Fruit fly (Drosophila melanogaster) whole organism, pupa: Measurements from ENCODE around the gene CG4972.

ENCODE experiments used
- CG10348 ChIP-seq: fragments of 200-800 bp; sonication (Bioruptor generic); IDR thresholded peaks from 2 replicates; pipeline ENCODE4 v1.3.6; 2022; ENCODE audit warnings: missing biosample characterization, missing genetic modification characterization
- CG12605 ChIP-seq: fragments of 200-800 bp; sonication (Bioruptor generic); IDR thresholded peaks from 2 replicates; pipeline ENCODE4 v1.3.6; 2022; ENCODE audit warnings: missing biosample characterization, missing genetic modification characterization
- CG13204 ChIP-seq: fragments of 200-800 bp; sonication (Bioruptor generic); optimal IDR thresholded peaks from 2 replicates; lab custom pipeline; 2018; ENCODE audit warnings: missing biosample characterization, mild to moderate bottlenecking, missing genetic modification characterization, moderate library complexity
- CG14655 ChIP-seq: fragments of 200-800 bp; sonication (Bioruptor generic); optimal IDR thresholded peaks from 3 replicates; lab custom pipeline; 2017; ENCODE audit warnings: mild to moderate bottlenecking, missing biosample characterization, missing genetic modification reagents, missing genetic modification characterization
- CG15710 ChIP-seq: fragments of 200-800 bp; sonication (Bioruptor generic); optimal IDR thresholded peaks from 2 replicates; lab custom pipeline; 2018; ENCODE audit warnings: missing biosample characterization, mild to moderate bottlenecking, missing genetic modification characterization, moderate library complexity
- CG17806 ChIP-seq: fragments of 200-800 bp; sonication (Bioruptor generic); optimal IDR thresholded peaks from 2 replicates; lab custom pipeline; 2018; ENCODE audit warnings: missing biosample characterization, mild to moderate bottlenecking, missing genetic modification characterization, moderate library complexity
- CG32121 ChIP-seq: fragments of 200-800 bp; sonication (Bioruptor generic); IDR thresholded peaks from 2 replicates; pipeline ENCODE4 v1.3.6; 2022; ENCODE audit warnings: missing biosample characterization, missing genetic modification characterization
- CG34367 ChIP-seq: fragments of 200-800 bp; sonication (Bioruptor generic); optimal IDR thresholded peaks from 2 replicates; lab custom pipeline; 2018; ENCODE audit warnings: missing biosample characterization, mild to moderate bottlenecking, missing genetic modification characterization
- CG4496 ChIP-seq: fragments of 200-800 bp; sonication (Bioruptor generic); IDR thresholded peaks from 3 replicates; pipeline ENCODE4 v1.3.6; 2022; ENCODE audit warnings: missing biosample characterization, missing genetic modification characterization
- CG8159 ChIP-seq: fragments of 200-800 bp; sonication (Bioruptor generic); optimal IDR thresholded peaks from 3 replicates; lab custom pipeline; 2018; ENCODE audit warnings: missing biosample characterization, mild to moderate bottlenecking, missing genetic modification characterization, moderate library complexity
- CG8301 ChIP-seq: fragments of 200-800 bp; sonication (Bioruptor generic); optimal IDR thresholded peaks from 2 replicates; lab custom pipeline; 2018; ENCODE audit warnings: missing biosample characterization, mild to moderate bottlenecking, missing genetic modification characterization
- D1 ChIP-seq: fragments of 200-800 bp; sonication (Bioruptor generic); optimal IDR thresholded peaks from 2 replicates; lab custom pipeline; 2018; ENCODE audit warnings: missing biosample characterization, mild to moderate bottlenecking, missing genetic modification characterization, moderate library complexity
- EcR ChIP-seq: fragments of 200-800 bp; sonication (Bioruptor generic); optimal IDR thresholded peaks from 3 replicates; lab custom pipeline; 2019; ENCODE audit warnings: missing biosample characterization, missing genetic modification characterization, mild to moderate bottlenecking, moderate library complexity, missing genetic modification reagents
- Ets98B ChIP-seq: fragments of 200-800 bp; sonication (Bioruptor generic); IDR thresholded peaks from 2 replicates; pipeline ENCODE4 v1.3.6; 2022; ENCODE audit warnings: missing biosample characterization, missing genetic modification characterization
- Pif1A ChIP-seq: fragments of 200-800 bp; sonication (Bioruptor generic); optimal IDR thresholded peaks from 3 replicates; lab custom pipeline; 2016; ENCODE audit warnings: missing biosample characterization, missing genetic modification characterization
- Pif1B ChIP-seq: fragments of 200-800 bp; sonication (Bioruptor generic); optimal IDR thresholded peaks from 3 replicates; lab custom pipeline; 2016; ENCODE audit warnings: missing biosample characterization, missing genetic modification characterization
- Snoo ChIP-seq: fragments of 200-800 bp; sonication (Bioruptor generic); optimal IDR thresholded peaks from 3 replicates; lab custom pipeline; 2017; ENCODE audit warnings: missing biosample characterization, mild to moderate bottlenecking, missing genetic modification characterization, inconsistent platforms
- fd96Ca ChIP-seq: fragments of 200-800 bp; sonication (Bioruptor generic); IDR thresholded peaks from 3 replicates; pipeline ENCODE4 v1.3.6; 2022; ENCODE audit warnings: missing biosample characterization, missing genetic modification characterization
- gl ChIP-seq: fragments of 200-800 bp; sonication (Bioruptor generic); optimal IDR thresholded peaks from 2 replicates; lab custom pipeline; 2018; ENCODE audit warnings: missing biosample characterization, mild to moderate bottlenecking, missing genetic modification characterization
- rn ChIP-seq: fragments of 200-800 bp; sonication (Bioruptor generic); IDR thresholded peaks from 2 replicates; pipeline ENCODE4 v1.3.6; 2022; ENCODE audit warnings: missing biosample characterization, missing genetic modification characterization

Gene CG4972

dm6 chr2L:10322176-10322575 is 7.6 kb downstream of the CG4972 start, which contains the start of gene CG4995:
Gene CG4995 (plus strand): TSS chr2L:10322476.
- TF ChIP-seq Snoo (tag; lab: Kevin White, UChicago): no peak
- TF ChIP-seq D1: no peak
- TF ChIP-seq CG4496 (GFP tag; lab: Robert Waterston, UW): no peak
- TF ChIP-seq CG8301 (tag; lab: Kevin White, UChicago): no peak
- TF ChIP-seq CG34367 (tag; lab: Kevin White, UChicago): no peak
- no peak for TF ChIP-seq CG12605 (GFP tag; lab: Robert Waterston, UW)
- no peak for TF ChIP-seq CG15710 (tag; lab: Kevin White, UChicago)
- no peak for TF ChIP-seq CG14655 (GFP tag; lab: Kevin White, UChicago)
- TF ChIP-seq, all 21 proteins: peak for 0

dm6 chr2L:10322773-10323487 is 8.3 kb downstream of the CG4972 start, which contains the start of gene CG5381:
Gene CG5381 (minus strand): TSS chr2L:10323102.
- TF ChIP-seq CG8301 (tag; lab: Kevin White, UChicago): no peak
- TF ChIP-seq CG8159 (tag; lab: Kevin White, UChicago): no peak
- no peak for TF ChIP-seq CG32121 (GFP tag; lab: Robert Waterston, UW)
- no peak for TF ChIP-seq Snoo (tag; lab: Kevin White, UChicago)
- TF ChIP-seq Pif1B (GFP tag; lab: Kevin White, UChicago): no peak
- no peak for TF ChIP-seq CG34367 (tag; lab: Kevin White, UChicago)

dm6 chr2L:10327790-10328189 is 13.2 kb downstream of the CG4972 start, which contains the start of gene RnrL:
Gene RnrL (minus strand): TSS chr2L:10327943.
- no peak for TF ChIP-seq CG34367 (tag; lab: Kevin White, UChicago)
- TF ChIP-seq CG13204 (GFP tag; lab: Kevin White, UChicago): no peak
- no peak for TF ChIP-seq Pif1B (GFP tag; lab: Kevin White, UChicago)
- TF ChIP-seq CG15710 (tag; lab: Kevin White, UChicago): no peak
- no peak for TF ChIP-seq Snoo (tag; lab: Kevin White, UChicago)
- TF ChIP-seq CG4496 (GFP tag; lab: Robert Waterston, UW): no peak
- TF ChIP-seq CG8159 (tag; lab: Kevin White, UChicago): no peak
- no peak for TF ChIP-seq CG32121 (GFP tag; lab: Robert Waterston, UW)
- no peak for TF ChIP-seq CG8301 (tag; lab: Kevin White, UChicago)
- TF ChIP-seq Pif1A (GFP tag; lab: Kevin White, UChicago): no peak
- TF ChIP-seq CG17806 (tag; lab: Kevin White, UChicago): no peak
- TF ChIP-seq fd96Ca (GFP tag; lab: Robert Waterston, UW): no peak
- TF ChIP-seq CG12605 (GFP tag; lab: Robert Waterston, UW): no peak
- TF ChIP-seq, all 21 proteins: peak for 0

dm6 chr2L:10331066-10331847 is 16.7 kb downstream of the CG4972 start, which contains the start of the genes Schip1 and Cox10:
Gene Schip1 (minus strand): TSS chr2L:10331116.
Gene Cox10 (plus strand): TSS chr2L:10331471.
- TF ChIP-seq gl (tag; lab: Kevin White, UChicago): no peak
- TF ChIP-seq CG14655 (GFP tag; lab: Kevin White, UChicago): no peak
- TF ChIP-seq Pif1B (GFP tag; lab: Kevin White, UChicago): no peak
- no peak for TF ChIP-seq rn (GFP tag; lab: Robert Waterston, UW)
- no peak for TF ChIP-seq Snoo (tag; lab: Kevin White, UChicago)
- TF ChIP-seq CG8159 (tag; lab: Kevin White, UChicago): no peak

- TF ChIP-seq D1 (no peak), CG10348 (GFP tag; lab: Robert Waterston, UW) (no peak), Ets98B (GFP tag; lab: Robert Waterston, UW) (no peak)
These were observed 18.7 kb downstream of the CG4972 start, which contains the start of gene GATAd for dm6 chr2L:10333091-10333991. Gene GATAd (plus strand): TSS chr2L:10333734.

- TF ChIP-seq CG8301 (tag; lab: Kevin White, UChicago) (no peak), CG4496 (GFP tag; lab: Robert Waterston, UW) (no peak), Pif1A (GFP tag; lab: Kevin White, UChicago) (no peak), gl (tag; lab: Kevin White, UChicago) (no peak), Snoo (tag; lab: Kevin White, UChicago) (no peak), CG14655 (GFP tag; lab: Kevin White, UChicago) (no peak), CG17806 (tag; lab: Kevin White, UChicago) (no peak), CG8159 (tag; lab: Kevin White, UChicago) (no peak), EcR (GFP tag; lab: Kevin White, UChicago) (no peak), CG15710 (tag; lab: Kevin White, UChicago) (no peak), Pif1B (GFP tag; lab: Kevin White, UChicago) (no peak), rn (GFP tag; lab: Robert Waterston, UW) (no peak), CG13204 (GFP tag; lab: Kevin White, UChicago) (no peak)
These were observed 19.6 kb downstream of the CG4972 start for dm6 chr2L:10334213-10334612.
